Fruit fly (Drosophila melanogaster) whole organism, embryonic: ENCODE measurements around the gene EndoGI.

ENCODE experiments used
- Atf6 ChIP-seq: fragments of 200-800 bp; sonication (Bioruptor generic); IDR thresholded peaks from 2 replicates; pipeline ENCODE4 v1.3.6; 2022; ENCODE audit warnings: missing biosample characterization, missing genetic modification characterization
- CG10147 ChIP-seq: fragments of 200-800 bp; sonication (Bioruptor generic); optimal IDR thresholded peaks from 2 replicates; lab custom pipeline; 2019; ENCODE audit warnings: missing biosample characterization, mild to moderate bottlenecking, missing genetic modification characterization, moderate library complexity
- CG10979 ChIP-seq: fragments of 200-800 bp; sonication (Bioruptor generic); optimal IDR thresholded peaks from 2 replicates; lab custom pipeline; 2018; ENCODE audit warnings: missing biosample characterization, mild to moderate bottlenecking, missing genetic modification characterization, moderate library complexity
- CG11085 ChIP-seq: fragments of 200-800 bp; sonication (Bioruptor generic); IDR thresholded peaks from 2 replicates; pipeline ENCODE4 v1.3.6; 2022; ENCODE audit warnings: missing biosample characterization, missing genetic modification characterization
- CG12071 ChIP-seq: fragments of 200-800 bp; sonication (Bioruptor generic); optimal IDR thresholded peaks from 3 replicates; lab custom pipeline; 2018; ENCODE audit warnings: missing biosample characterization, mild to moderate bottlenecking, missing genetic modification characterization
- CG14050 ChIP-seq: fragments of 200-800 bp; sonication (Bioruptor generic); IDR thresholded peaks from 3 replicates; pipeline ENCODE4 v1.3.6; 2022; ENCODE audit warnings: missing biosample characterization, missing genetic modification characterization
- CG14965 ChIP-seq: fragments of 200-800 bp; sonication (Bioruptor generic); optimal IDR thresholded peaks from 2 replicates; lab custom pipeline; 2016; ENCODE audit warnings: missing biosample characterization, missing genetic modification characterization, borderline replicate concordance
- CG15011 ChIP-seq: fragments of 200-800 bp; sonication (Bioruptor generic); optimal IDR thresholded peaks from 3 replicates; lab custom pipeline; 2018; ENCODE audit warnings: missing biosample characterization, mild to moderate bottlenecking, missing genetic modification characterization
- CG15514 ChIP-seq: fragments of 200-800 bp; sonication (Bioruptor generic); optimal IDR thresholded peaks from 3 replicates; lab custom pipeline; 2017; ENCODE audit warnings: missing biosample characterization, missing genetic modification characterization, mild to moderate bottlenecking, moderate library complexity, missing genetic modification reagents
- CG1603 ChIP-seq: fragments of 200-800 bp; sonication (Bioruptor generic); optimal IDR thresholded peaks from 2 replicates; lab custom pipeline; 2019; ENCODE audit warnings: missing biosample characterization, mild to moderate bottlenecking, missing genetic modification characterization, moderate library complexity
- CG17361 ChIP-seq: fragments of 200-800 bp; sonication (Bioruptor generic); IDR thresholded peaks from 3 replicates; pipeline ENCODE4 v1.3.6; 2022; ENCODE audit warnings: missing biosample characterization, missing genetic modification characterization
- CG18764 ChIP-seq: fragments of 200-800 bp; sonication (Bioruptor generic); optimal IDR thresholded peaks from 3 replicates; lab custom pipeline; 2016; ENCODE audit warnings: missing biosample characterization, missing genetic modification characterization
- CG2678 ChIP-seq: fragments of 200-800 bp; sonication (Bioruptor generic); optimal IDR thresholded peaks from 3 replicates; lab custom pipeline; 2019; ENCODE audit warnings: missing biosample characterization, mild to moderate bottlenecking, missing genetic modification characterization, moderate library complexity
- CG31224 ChIP-seq: fragments of 200-800 bp; sonication (Bioruptor generic); IDR thresholded peaks from 2 replicates; pipeline ENCODE4 v1.3.6; 2022; ENCODE audit warnings: missing biosample characterization, missing genetic modification characterization
- CG31441 ChIP-seq: fragments of 200-800 bp; sonication (Bioruptor generic); IDR thresholded peaks from 2 replicates; pipeline ENCODE4 v1.3.6; 2022; ENCODE audit warnings: missing biosample characterization, missing genetic modification characterization
- CG32532 ChIP-seq: fragments of 200-800 bp; sonication (Bioruptor generic); IDR thresholded peaks from 2 replicates; pipeline ENCODE4 v1.3.6; 2022; ENCODE audit warnings: missing biosample characterization, missing genetic modification characterization
- CG4360 ChIP-seq: fragments of 200-800 bp; sonication (Bioruptor generic); IDR thresholded peaks from 2 replicates; pipeline ENCODE4 v1.3.6; 2022; ENCODE audit warnings: missing biosample characterization, missing genetic modification characterization
- CG4404 ChIP-seq: fragments of 200-800 bp; sonication (Bioruptor generic); IDR thresholded peaks from 2 replicates; pipeline ENCODE4 v1.3.6; 2022; ENCODE audit warnings: missing biosample characterization, missing genetic modification characterization
- CG5953 ChIP-seq: fragments of 200-800 bp; sonication (Bioruptor generic); IDR thresholded peaks from 2 replicates; pipeline ENCODE4 v1.3.6; 2022; ENCODE audit warnings: missing biosample characterization, missing genetic modification characterization
- CG6254 ChIP-seq: fragments of 200-800 bp; sonication (Bioruptor generic); optimal IDR thresholded peaks from 3 replicates; lab custom pipeline; 2017; ENCODE audit warnings: mild to moderate bottlenecking, missing biosample characterization, missing genetic modification reagents, missing genetic modification characterization
- CG7357 ChIP-seq: fragments of 200-800 bp; sonication (Bioruptor generic); IDR thresholded peaks from 3 replicates; pipeline ENCODE4 v1.3.6; 2022; ENCODE audit warnings: missing biosample characterization, missing genetic modification characterization
- CG9215 ChIP-seq: fragments of 200-800 bp; sonication (Bioruptor generic); IDR thresholded peaks from 2 replicates; pipeline ENCODE4 v1.3.6; 2022; ENCODE audit warnings: missing biosample characterization, missing genetic modification characterization
- CG9817 ChIP-seq: fragments of 200-800 bp; sonication (Bioruptor generic); optimal IDR thresholded peaks from 2 replicates; lab custom pipeline; 2018; ENCODE audit warnings: missing biosample characterization, mild to moderate bottlenecking, missing genetic modification characterization, moderate library complexity
- Chrac-16 ChIP-seq: fragments of 200-800 bp; sonication (Bioruptor generic); optimal IDR thresholded peaks from 3 replicates; lab custom pipeline; 2016; ENCODE audit warnings: missing biosample characterization, missing genetic modification characterization
- CoRest ChIP-seq: fragments of 200-800 bp; sonication (Bioruptor generic); optimal IDR thresholded peaks from 3 replicates; lab custom pipeline; 2018; ENCODE audit warnings: missing biosample characterization, mild to moderate bottlenecking, missing genetic modification characterization, moderate library complexity
- Dll ChIP-seq: fragments of 200-800 bp; sonication (Bioruptor generic); IDR thresholded peaks from 4 replicates; pipeline ENCODE4 v1.3.6; 2022; ENCODE audit warnings: missing biosample characterization, missing genetic modification characterization; ENCODE audit not compliant: partially characterized antibody
- Fer1 ChIP-seq: fragments of 200-800 bp; sonication (Bioruptor generic); optimal IDR thresholded peaks from 2 replicates; lab custom pipeline; 2017; ENCODE audit warnings: missing biosample characterization, mild to moderate bottlenecking, missing genetic modification characterization
- GATAe ChIP-seq: fragments of 200-800 bp; sonication (Bioruptor generic); conservative IDR thresholded peaks from 2 replicates; pipeline ENCODE4 v1.3.6; 2022; ENCODE audit warnings: missing biosample characterization, missing genetic modification characterization
- Gsc ChIP-seq: fragments of 200-800 bp; sonication (Bioruptor generic); IDR thresholded peaks from 2 replicates; pipeline ENCODE4 v1.3.6; 2022; ENCODE audit warnings: missing biosample characterization, missing genetic modification characterization
- Gug ChIP-seq: fragments of 200-800 bp; sonication (Bioruptor generic); IDR thresholded peaks from 4 replicates; pipeline ENCODE4 v1.3.6; 2022; ENCODE audit warnings: missing biosample characterization, missing genetic modification characterization
- Hr3 ChIP-seq: fragments of 200-800 bp; sonication (Bioruptor generic); optimal IDR thresholded peaks from 3 replicates; lab custom pipeline; 2016; ENCODE audit warnings: missing biosample characterization, missing genetic modification characterization
- Lpt ChIP-seq: fragments of >200 bp; optimal IDR thresholded peaks from 2 replicates; lab custom pipeline; 2018; ENCODE audit warnings: missing biosample characterization, missing genetic modification characterization
- NC2α ChIP-seq: fragments of 200-800 bp; sonication (Bioruptor generic); optimal IDR thresholded peaks from 2 replicates; lab custom pipeline; 2016; ENCODE audit warnings: missing biosample characterization, missing genetic modification characterization
- NFAT ChIP-seq: fragments of 200-800 bp; sonication (Bioruptor generic); IDR thresholded peaks from 2 replicates; pipeline ENCODE4 v1.3.6; 2022; ENCODE audit warnings: missing biosample characterization, missing genetic modification characterization
- NfI ChIP-seq: fragments of 200-800 bp; sonication (Bioruptor generic); optimal IDR thresholded peaks from 3 replicates; lab custom pipeline; 2018; ENCODE audit warnings: missing biosample characterization, mild to moderate bottlenecking, missing genetic modification characterization, moderate library complexity
- Pdp1 ChIP-seq, 2 experiments: fragments of 200-800 bp; sonication (Bioruptor generic); optimal IDR thresholded peaks; 3 replicates each; lab custom pipeline; 2016; ENCODE audit warnings: missing biosample characterization in 2 of 2, missing genetic modification characterization in 2 of 2, mild to moderate bottlenecking in 1 of 2, moderate library complexity in 1 of 2
- Side ChIP-seq: fragments of 200-800 bp; sonication (Bioruptor generic); optimal IDR thresholded peaks from 2 replicates; lab custom pipeline; 2016; ENCODE audit warnings: missing biosample characterization, missing genetic modification characterization
- Sox100B ChIP-seq: fragments of 200-800 bp; sonication (Bioruptor generic); optimal IDR thresholded peaks from 3 replicates; lab custom pipeline; 2018; ENCODE audit warnings: missing biosample characterization, mild to moderate bottlenecking, missing genetic modification characterization
- Sry-β ChIP-seq: fragments of 200-800 bp; sonication (Bioruptor generic); optimal IDR thresholded peaks from 2 replicates; lab custom pipeline; 2018; ENCODE audit warnings: missing biosample characterization, mild to moderate bottlenecking, missing genetic modification characterization, moderate library complexity
- TFAM ChIP-seq: fragments of 200-800 bp; sonication (Bioruptor generic); optimal IDR thresholded peaks from 2 replicates; lab custom pipeline; 2017; ENCODE audit warnings: missing biosample characterization, missing genetic modification characterization, inconsistent platforms
- Xbp1 ChIP-seq: fragments of 200-800 bp; sonication (Bioruptor generic); optimal IDR thresholded peaks from 3 replicates; lab custom pipeline; 2016; ENCODE audit warnings: missing biosample characterization, mild to moderate bottlenecking, missing genetic modification characterization
- dati ChIP-seq: fragments of 200-800 bp; sonication (Bioruptor generic); IDR thresholded peaks from 2 replicates; pipeline ENCODE4 v1.3.6; 2022; ENCODE audit warnings: missing biosample characterization, missing genetic modification characterization
- ham ChIP-seq: fragments of 200-800 bp; sonication (Bioruptor generic); IDR thresholded peaks from 2 replicates; pipeline ENCODE4 v1.3.6; 2022; ENCODE audit warnings: missing biosample characterization, missing genetic modification characterization
- insv ChIP-seq, 2 experiments: fragments of 200-800 bp; sonication (Bioruptor generic); optimal IDR thresholded peaks; 3 replicates each; lab custom pipeline; 2016 to 2018; ENCODE audit warnings: missing biosample characterization in 2 of 2, missing genetic modification characterization in 2 of 2
- kay ChIP-seq: fragments of 200-800 bp; sonication (Bioruptor generic); optimal IDR thresholded peaks from 2 replicates; lab custom pipeline; 2016; ENCODE audit warnings: missing biosample characterization, missing genetic modification characterization
- nau ChIP-seq: fragments of 200-800 bp; sonication (Bioruptor generic); optimal IDR thresholded peaks from 3 replicates; lab custom pipeline; 2017; ENCODE audit warnings: missing biosample characterization, mild to moderate bottlenecking, missing genetic modification characterization, missing genetic modification reagents
- nmo ChIP-seq: fragments of 200-800 bp; sonication (Bioruptor generic); optimal IDR thresholded peaks from 2 replicates; lab custom pipeline; 2018; ENCODE audit warnings: missing biosample characterization, mild to moderate bottlenecking, missing genetic modification characterization, moderate library complexity
- pita ChIP-seq: fragments of 200-800 bp; sonication (Bioruptor generic); optimal IDR thresholded peaks from 2 replicates; lab custom pipeline; 2017; ENCODE audit warnings: missing biosample characterization, mild to moderate bottlenecking, missing genetic modification characterization
- sens ChIP-seq: fragments of 200-800 bp; sonication (Bioruptor generic); peaks from one replicate; lab custom pipeline; 2016; ENCODE audit warnings: missing biosample characterization, missing genetic modification characterization
- shn ChIP-seq: fragments of 200-800 bp; sonication (Bioruptor generic); optimal IDR thresholded peaks from 3 replicates; lab custom pipeline; 2016; ENCODE audit warnings: missing biosample characterization, missing genetic modification characterization
- wor ChIP-seq: fragments of 200-800 bp; sonication (Bioruptor generic); IDR thresholded peaks from 2 replicates; pipeline ENCODE4 v1.3.6; 2022; ENCODE audit warnings: missing biosample characterization, missing genetic modification characterization

Gene EndoGI

dm6 chr2L:16275809-16276178, 18.3 kb downstream of the EndoGI start (continued):
- TF ChIP-seq Xbp1, result peak; percentile 32
- no peak for TF ChIP-seq Dll (GFP tag; lab: Robert Waterston, UW)
- TF ChIP-seq kay (GFP tag; lab: Kevin White, UChicago), result no peak
- TF ChIP-seq CG18764 (GFP tag; lab: Kevin White, UChicago), result no peak
- 0 out of 2 replicates have a peak, but pooled peaks have one; percentile 33 for TF ChIP-seq CG9215 (GFP tag; lab: Robert Waterston, UW)
- peak; percentile 61 for TF ChIP-seq CG31441 (GFP tag; lab: Robert Waterston, UW)
- peak; percentile 50 for TF ChIP-seq CG10147 (GFP tag; lab: Kevin White, UChicago)
- TF ChIP-seq pita (GFP tag; lab: Kevin White, UChicago), result no peak
- TF ChIP-seq nmo (GFP tag; lab: Kevin White, UChicago), result peak; percentile 53
- peak; percentile 42 for TF ChIP-seq NfI (GFP tag; lab: Kevin White, UChicago)
- TF ChIP-seq Gsc (GFP tag; lab: Robert Waterston, UW), result no peak
- TF ChIP-seq ham, result no peak
- peak; percentile 33; the same call in 1 of the 2 replicates for TF ChIP-seq CG4360
- no peak for TF ChIP-seq CG11085 (GFP tag; lab: Robert Waterston, UW)
- TF ChIP-seq CG14965, result no peak
- TF ChIP-seq Fer1 (GFP tag; lab: Kevin White, UChicago), result peak; percentile 69
- TF ChIP-seq Atf6, result peak; percentile 62; the same call in 1 of the 2 replicates
- TF ChIP-seq Side, result no peak
- no peak for TF ChIP-seq NFAT (GFP tag; lab: Robert Waterston, UW)
- peak; percentile 45 for TF ChIP-seq CG12071 (GFP tag; lab: Kevin White, UChicago)
- no peak for TF ChIP-seq GATAe (GFP tag; lab: Robert Waterston, UW)
- peak; percentile 75 for TF ChIP-seq CG2678
- 0 out of 4 replicates have a peak, but pooled peaks have one; percentile 8 for TF ChIP-seq Gug (GFP tag; lab: Robert Waterston, UW)
- no peak for TF ChIP-seq Chrac-16 (GFP tag; lab: Kevin White, UChicago)
- TF ChIP-seq NC2α (GFP tag; lab: Kevin White, UChicago), result no peak
- TF ChIP-seq wor (GFP tag; lab: Robert Waterston, UW), result no peak
- peak; percentile 46 for TF ChIP-seq Sox100B (GFP tag; lab: Kevin White, UChicago)
- TF ChIP-seq CG1603 (tag; lab: Kevin White, UChicago), result peak; percentile 19
- TF ChIP-seq CG5953 (GFP tag; lab: Robert Waterston, UW), result no peak
- no peak for TF ChIP-seq TFAM
- TF ChIP-seq Lpt, result no peak
- peak; percentile 24 for TF ChIP-seq CG6254
- TF ChIP-seq CG4404 (GFP tag; lab: Robert Waterston, UW), result no peak
- peak; percentile 44 for TF ChIP-seq CG10979 (tag; lab: Kevin White, UChicago)
- TF ChIP-seq Hr3, result peak; percentile 16
- peak in 1 of 2 experiments; percentile 24 for TF ChIP-seq Pdp1 (GFP tag; optimal IDR thresholded peaks at IDR 0.05; lab: Kevin White, UChicago)
- peak; percentile 45 for TF ChIP-seq CG15514
- TF ChIP-seq CG7357, result peak; percentile 29; the same call in 1 of the 3 replicates
- peak; percentile 36 for TF ChIP-seq CG9817
- TF ChIP-seq CG31224 (GFP tag; lab: Robert Waterston, UW), result no peak
- TF ChIP-seq Sry-β (GFP tag; lab: Kevin White, UChicago), result no peak
- no peak for TF ChIP-seq shn
- TF ChIP-seq CG15011 (GFP tag; lab: Kevin White, UChicago), result peak; percentile 7
- TF ChIP-seq nau (GFP tag; lab: Kevin White, UChicago), result peak; percentile 20
- peak; percentile 56; the same call in 2 of the 3 replicates for TF ChIP-seq CG17361 (GFP tag; lab: Robert Waterston, UW)
- TF ChIP-seq CoRest (tag; lab: Kevin White, UChicago), result peak; percentile 66
- no peak for TF ChIP-seq CG14050 (GFP tag; lab: Robert Waterston, UW)
- no peak for TF ChIP-seq insv (GFP tag; optimal IDR thresholded peaks at IDR 0.05; lab: Kevin White, UChicago)
- TF ChIP-seq dati (GFP tag; lab: Robert Waterston, UW), result no peak
- TF ChIP-seq sens (GFP tag; lab: Kevin White, UChicago), result peak; percentile 77
- 0 out of 2 replicates have a peak, but pooled peaks have one; percentile 14 for TF ChIP-seq CG32532 (GFP tag; lab: Robert Waterston, UW)
